Worm (Caenorhabditis elegans) whole organism, L1 larva: ENCODE measurements around the gene clec-165.

Experiments used
- C04F5.9 ChIP-seq: sonication (generic microtip); optimal IDR thresholded peaks from 2 replicates; lab custom pipeline; 2016; ENCODE audit warnings: missing genetic modification characterization, missing compliant biosample characterization
- F16B12.6 ChIP-seq: fragments of 150-350 bp; optimal IDR thresholded peaks from 2 replicates; lab custom pipeline; 2014; ENCODE audit warnings: missing biosample characterization, missing genetic modification characterization
- dpl-1 ChIP-seq, 3 experiments: fragments of 150-350 bp in 2 of 3; sonication (generic microtip) in 1 of 3; optimal IDR thresholded peaks; 2 replicates each; lab custom pipeline; 2014 to 2017; ENCODE audit warnings: missing biosample characterization in 3 of 3, missing genetic modification characterization in 3 of 3, missing genetic modification reagents in 3 of 3
- lin-13 ChIP-seq: fragments of 150-350 bp; optimal IDR thresholded peaks from 2 replicates; lab custom pipeline; 2014; ENCODE audit warnings: missing biosample characterization, missing genetic modification reagents, missing genetic modification characterization
- mep-1 ChIP-seq: fragments of 150-350 bp; optimal IDR thresholded peaks from 2 replicates; lab custom pipeline; 2014; ENCODE audit warnings: missing biosample characterization, missing genetic modification characterization
- nhr-12 ChIP-seq: sonication (generic microtip); optimal IDR thresholded peaks from 2 replicates; lab custom pipeline; 2017; ENCODE audit warnings: missing biosample characterization, missing genetic modification characterization
- nhr-85 ChIP-seq: sonication (generic microtip); peaks from one replicate; lab custom pipeline; 2016; ENCODE audit warnings: missing genetic modification characterization, inconsistent platforms, missing compliant biosample characterization
- nhr-90 ChIP-seq: sonication (generic microtip); optimal IDR thresholded peaks from 2 replicates; lab custom pipeline; 2016; ENCODE audit warnings: mild to moderate bottlenecking, missing genetic modification characterization, missing compliant biosample characterization; ENCODE audit not compliant: poor library complexity
- rnt-1 ChIP-seq: sonication (generic microtip); optimal IDR thresholded peaks from 2 replicates; lab custom pipeline; 2016; ENCODE audit warnings: mild to moderate bottlenecking, missing genetic modification characterization, moderate library complexity, missing compliant biosample characterization
- swsn-7 ChIP-seq: sonication (generic microtip); optimal IDR thresholded peaks from 2 replicates; lab custom pipeline; 2016; ENCODE audit warnings: missing genetic modification characterization, missing compliant biosample characterization
- zag-1 ChIP-seq: fragments of 150-350 bp; optimal IDR thresholded peaks from 2 replicates; lab custom pipeline; 2014; ENCODE audit warnings: missing biosample characterization, missing genetic modification characterization

The clec-165 gene

DNA sequence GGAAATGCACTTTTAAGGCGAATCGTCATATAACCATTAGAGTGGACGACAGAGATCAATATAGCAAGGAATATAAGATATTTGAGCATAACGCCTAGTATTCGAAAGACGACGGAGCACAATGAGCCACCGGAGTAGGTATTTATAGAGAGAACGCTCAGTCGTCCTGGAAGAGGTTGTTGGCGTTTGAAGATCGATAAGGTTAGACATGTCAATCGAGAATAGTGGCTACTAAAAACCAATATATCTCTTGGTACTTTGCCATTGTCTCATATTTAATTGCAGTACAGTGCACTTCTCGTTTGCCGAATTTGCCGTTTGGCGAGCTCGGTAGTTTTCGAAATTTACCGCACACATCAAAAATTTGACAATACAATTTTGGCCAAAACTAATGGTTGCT is 38.7 kb downstream of the clec-165 start, which contains the start of gene dsl-1:
Gene dsl-1, minus strand, starts transcription at position 101 of the 400 bp plus-strand sequence.
- no peak for TF ChIP-seq nhr-85
- no peak for TF ChIP-seq dpl-1 (GFP tag; optimal IDR thresholded peaks at IDR 0.05; lab: Kevin White, UChicago)
- TF ChIP-seq nhr-12 (tag; lab: Kevin White, UChicago) = no peak

- TF ChIP-seq lin-13 (GFP tag; lab: Kevin White, UChicago) (no peak), nhr-85 (peak; percentile 6), rnt-1 (tag; lab: Kevin White, UChicago) (no peak), nhr-90 (tag; lab: Kevin White, UChicago) (no peak)
These were observed 41.8 kb downstream of the clec-165 start, which contains the start of gene dsl-2 for ce11 chrIV:1204870-1205269. Gene dsl-2, minus strand, starts transcription at chrIV:1204970.

- TF ChIP-seq nhr-12 (tag; lab: Kevin White, UChicago) = no peak
- no peak for TF ChIP-seq F16B12.6 (tag; lab: Kevin White, UChicago)
- TF ChIP-seq mep-1 (tag; lab: Kevin White, UChicago) = no peak
- TF ChIP-seq C04F5.9 (tag; lab: Kevin White, UChicago) = no peak
- TF ChIP-seq swsn-7 (tag; lab: Kevin White, UChicago) = no peak
- no peak for TF ChIP-seq zag-1 (tag; lab: Kevin White, UChicago)
- TF ChIP-seq, all 84 proteins: peak for 0
These were observed 47.2 kb downstream of the clec-165 start for ce11 chrIV:1199501-1199900.
